Fruit fly (Drosophila melanogaster) whole organism, embryonic: ENCODE measurements around the gene cd.

ENCODE experiments used
- CG15479 ChIP-seq: fragments of 200-800 bp; sonication (Bioruptor generic); optimal IDR thresholded peaks from 3 replicates; lab custom pipeline; 2019; ENCODE audit warnings: missing biosample characterization, mild to moderate bottlenecking, missing genetic modification characterization, moderate library complexity
- CG3163 ChIP-seq: fragments of 200-800 bp; sonication (Bioruptor generic); optimal IDR thresholded peaks from 3 replicates; lab custom pipeline; 2016; ENCODE audit warnings: missing biosample characterization, missing genetic modification characterization
- CG32532 ChIP-seq: fragments of 200-800 bp; sonication (Bioruptor generic); IDR thresholded peaks from 2 replicates; pipeline ENCODE4 v1.3.6; 2022; ENCODE audit warnings: missing biosample characterization, missing genetic modification characterization
- CG33213 ChIP-seq: fragments of 200-800 bp; sonication (Bioruptor generic); optimal IDR thresholded peaks from 3 replicates; lab custom pipeline; 2016; ENCODE audit warnings: missing biosample characterization, missing genetic modification characterization
- CG3847 ChIP-seq: fragments of 200-800 bp; sonication (Bioruptor generic); IDR thresholded peaks from 2 replicates; pipeline ENCODE4 v1.3.6; 2022; ENCODE audit warnings: missing biosample characterization, missing genetic modification characterization
- CG5245 ChIP-seq: fragments of 200-800 bp; sonication (Bioruptor generic); optimal IDR thresholded peaks from 3 replicates; lab custom pipeline; 2016; ENCODE audit warnings: missing biosample characterization, missing genetic modification characterization
- CG8281 ChIP-seq: fragments of 200-800 bp; sonication (Bioruptor generic); optimal IDR thresholded peaks from 2 replicates; lab custom pipeline; 2018; ENCODE audit warnings: missing biosample characterization, mild to moderate bottlenecking, missing genetic modification characterization, moderate library complexity
- CG8765 ChIP-seq: fragments of 200-800 bp; sonication (Bioruptor generic); IDR thresholded peaks from 2 replicates; pipeline ENCODE4 v1.3.6; 2022; ENCODE audit warnings: missing biosample characterization, missing genetic modification characterization
- CG9437 ChIP-seq: fragments of 200-800 bp; sonication (Bioruptor generic); optimal IDR thresholded peaks from 2 replicates; lab custom pipeline; 2018; ENCODE audit warnings: missing biosample characterization, mild to moderate bottlenecking, missing genetic modification characterization
- CG9932 ChIP-seq: fragments of 200-800 bp; sonication (Bioruptor generic); IDR thresholded peaks from 2 replicates; pipeline ENCODE4 v1.3.6; 2022; ENCODE audit warnings: missing biosample characterization, missing genetic modification characterization
- CTCF ChIP-seq: fragments of 200-800 bp; sonication (Bioruptor generic); optimal IDR thresholded peaks from 2 replicates; lab custom pipeline; 2017; ENCODE audit warnings: missing biosample characterization, mild to moderate bottlenecking, missing genetic modification characterization, moderate library complexity
- Chrac-16 ChIP-seq: fragments of 200-800 bp; sonication (Bioruptor generic); optimal IDR thresholded peaks from 3 replicates; lab custom pipeline; 2016; ENCODE audit warnings: missing biosample characterization, missing genetic modification characterization
- Deaf1 ChIP-seq: fragments of 200-800 bp; optimal IDR thresholded peaks from 3 replicates; lab custom pipeline; 2019; ENCODE audit warnings: missing biosample characterization, mild to moderate bottlenecking, missing genetic modification characterization, moderate library complexity
- Dek ChIP-seq: fragments of 200-800 bp; sonication (Bioruptor generic); optimal IDR thresholded peaks from 3 replicates; lab custom pipeline; 2019; ENCODE audit warnings: missing biosample characterization, mild to moderate bottlenecking, missing genetic modification characterization, moderate library complexity
- Dref ChIP-seq: fragments of 200-800 bp; sonication (Bioruptor generic); IDR thresholded peaks from 2 replicates; pipeline ENCODE4 v1.3.6; 2022; ENCODE audit warnings: missing biosample characterization, missing genetic modification characterization
- E2f2 ChIP-seq: fragments of 200-800 bp; sonication (Bioruptor generic); IDR thresholded peaks from 2 replicates; pipeline ENCODE4 v1.3.6; 2022; ENCODE audit warnings: missing biosample characterization, missing genetic modification characterization
- Fer3 ChIP-seq: fragments of 200-800 bp; sonication (Bioruptor generic); optimal IDR thresholded peaks from 2 replicates; lab custom pipeline; 2018; ENCODE audit warnings: missing biosample characterization, mild to moderate bottlenecking, missing genetic modification characterization, moderate library complexity
- Hr3 ChIP-seq: fragments of 200-800 bp; sonication (Bioruptor generic); optimal IDR thresholded peaks from 3 replicates; lab custom pipeline; 2016; ENCODE audit warnings: missing biosample characterization, missing genetic modification characterization
- Lhr ChIP-seq: fragments of 200-800 bp; sonication (Bioruptor generic); optimal IDR thresholded peaks from 3 replicates; lab custom pipeline; 2017; ENCODE audit warnings: mild to moderate bottlenecking, missing biosample characterization, missing genetic modification reagents, missing genetic modification characterization
- Poxn ChIP-seq: fragments of 200-800 bp; sonication (Bioruptor generic); IDR thresholded peaks from 2 replicates; pipeline ENCODE4 v1.3.6; 2022; ENCODE audit warnings: missing biosample characterization, missing genetic modification characterization
- Stat92E ChIP-seq, 3 experiments: fragments of >200 bp in 2 of 3; fragments of 200-800 bp in 1 of 3; sonication (Bioruptor generic) in 1 of 3; optimal IDR thresholded peaks; 2 replicates each; lab custom pipeline; 2017 to 2019; ENCODE audit warnings: missing biosample characterization in 3 of 3, missing genetic modification characterization in 3 of 3, mild to moderate bottlenecking in 1 of 3, moderate library complexity in 1 of 3
- Taf1 ChIP-seq: fragments of 200-800 bp; sonication (Bioruptor generic); IDR thresholded peaks from 2 replicates; pipeline ENCODE4 v1.3.6; 2022; ENCODE audit warnings: missing biosample characterization, missing genetic modification characterization
- Trl ChIP-seq, 3 experiments: fragments of >200 bp in 2 of 3; fragments of 200-800 bp in 1 of 3; sonication (Bioruptor generic) in 1 of 3; optimal IDR thresholded peaks; 2 replicates in 1 of 3; 3 replicates in 2 of 3; lab custom pipeline; 2016 to 2017; ENCODE audit warnings: missing biosample characterization in 1 of 3, missing genetic modification characterization in 1 of 3
- ac ChIP-seq: fragments of 200-800 bp; sonication (Bioruptor generic); optimal IDR thresholded peaks from 3 replicates; lab custom pipeline; 2017; ENCODE audit warnings: missing biosample characterization, mild to moderate bottlenecking, missing genetic modification characterization
- al ChIP-seq: fragments of 200-800 bp; sonication (Bioruptor generic); IDR thresholded peaks from 2 replicates; pipeline ENCODE4 v1.3.6; 2022; ENCODE audit warnings: missing biosample characterization, missing genetic modification characterization
- bab2 ChIP-seq: fragments of 200-800 bp; sonication (Bioruptor generic); optimal IDR thresholded peaks from 2 replicates; lab custom pipeline; 2016; ENCODE audit warnings: missing biosample characterization, missing genetic modification characterization
- btn ChIP-seq: fragments of 200-800 bp; sonication (Bioruptor generic); optimal IDR thresholded peaks from 2 replicates; lab custom pipeline; 2016; ENCODE audit warnings: missing biosample characterization, missing genetic modification characterization
- gcm2 ChIP-seq: fragments of 200-800 bp; sonication (Bioruptor generic); optimal IDR thresholded peaks from 2 replicates; lab custom pipeline; 2016; ENCODE audit warnings: missing biosample characterization, missing genetic modification characterization
- hb ChIP-seq: fragments of 200-800 bp; sonication (Bioruptor generic); IDR thresholded peaks from 3 replicates; pipeline ENCODE4 v1.3.6; 2022; ENCODE audit warnings: missing biosample characterization, missing genetic modification characterization; ENCODE audit not compliant: partially characterized antibody
- jing ChIP-seq: fragments of 200-800 bp; sonication (Bioruptor generic); optimal IDR thresholded peaks from 2 replicates; lab custom pipeline; 2018; ENCODE audit warnings: missing biosample characterization, mild to moderate bottlenecking, missing genetic modification characterization
- prd ChIP-seq, 3 experiments: fragments of >200 bp in 2 of 3; fragments of 200-800 bp in 1 of 3; sonication (Bioruptor generic) in 1 of 3; optimal IDR thresholded peaks in 2 of 3; IDR thresholded peaks in 1 of 3; 2 replicates in 2 of 3; 3 replicates in 1 of 3; pipeline versions ENCODE4 v1.3.6 to Lab custom; 2017 to 2022; ENCODE audit warnings: missing biosample characterization in 1 of 3, missing genetic modification characterization in 1 of 3
- sd ChIP-seq: fragments of 200-800 bp; sonication (Bioruptor generic); optimal IDR thresholded peaks from 3 replicates; lab custom pipeline; 2018; ENCODE audit warnings: missing biosample characterization, mild to moderate bottlenecking, missing genetic modification characterization, moderate library complexity
- sens ChIP-seq: fragments of 200-800 bp; sonication (Bioruptor generic); peaks from one replicate; lab custom pipeline; 2016; ENCODE audit warnings: missing biosample characterization, missing genetic modification characterization
- sug ChIP-seq: fragments of 200-800 bp; optimal IDR thresholded peaks from 2 replicates; lab custom pipeline; 2019; ENCODE audit warnings: missing biosample characterization, mild to moderate bottlenecking, missing genetic modification characterization, moderate library complexity
- ttk ChIP-seq: fragments of 200-800 bp; sonication (Bioruptor generic); IDR thresholded peaks from 2 replicates; pipeline ENCODE4 v2.1.2; 2022; ENCODE audit warnings: missing biosample characterization, missing genetic modification characterization
- vvl ChIP-seq: fragments of 200-800 bp; sonication (Bioruptor generic); IDR thresholded peaks from 2 replicates; pipeline ENCODE4 v1.3.6; 2022; ENCODE audit warnings: missing biosample characterization, missing genetic modification characterization
- z ChIP-seq: fragments of 200-800 bp; sonication (Bioruptor generic); IDR thresholded peaks from 3 replicates; pipeline ENCODE4 v1.3.6; 2022; ENCODE audit warnings: missing biosample characterization, missing genetic modification characterization

Gene cd

DNA sequence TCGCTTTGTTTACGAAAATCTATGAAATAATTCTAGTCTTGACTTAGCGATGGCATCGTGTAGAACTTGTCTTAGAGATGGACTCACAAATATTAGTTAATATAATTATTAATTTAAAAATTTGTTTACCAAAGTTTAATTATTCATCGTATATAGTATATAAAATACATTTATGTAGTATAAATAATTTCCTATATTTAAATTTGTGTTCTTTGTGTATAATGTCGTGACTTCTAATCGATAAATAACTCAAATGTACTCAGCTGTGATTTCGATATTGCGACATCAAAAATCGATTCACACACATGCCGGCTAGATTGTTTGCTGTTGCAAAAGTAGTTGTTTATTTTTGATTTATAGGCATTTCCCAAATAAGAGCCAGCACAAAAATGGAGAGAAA is 4.4 kb upstream of the cd start, which contains the start of the genes wfs1 and Nup133 (continued):
- TF ChIP-seq Lhr (peak; percentile 14), CG5245 (peak; percentile 32), jing (no peak)

- TF ChIP-seq bab2 (GFP tag; lab: Kevin White, UChicago): no peak
- peak in 1 of 2 experiments; percentile 19 for TF ChIP-seq Trl (optimal IDR thresholded peaks at IDR 0.05; lab: Kevin White, UChicago)
- TF ChIP-seq Trl (GFP tag; optimal IDR thresholded peaks at IDR 0.05; lab: Kevin White, UChicago): no peak
- TF ChIP-seq CG32532 (GFP tag; lab: Robert Waterston, UW): 0 out of 2 replicates have a peak, but pooled peaks have one; percentile 29
- TF ChIP-seq CG3163 (GFP tag; lab: Kevin White, UChicago): peak; percentile 82
Observed at dm6 chr3R:22698208-22698607, 3.4 kb downstream of the cd start, which contains the start of gene Cyp6d4. Cyp6d4 (plus strand) TSS chr3R:22698319.

DNA sequence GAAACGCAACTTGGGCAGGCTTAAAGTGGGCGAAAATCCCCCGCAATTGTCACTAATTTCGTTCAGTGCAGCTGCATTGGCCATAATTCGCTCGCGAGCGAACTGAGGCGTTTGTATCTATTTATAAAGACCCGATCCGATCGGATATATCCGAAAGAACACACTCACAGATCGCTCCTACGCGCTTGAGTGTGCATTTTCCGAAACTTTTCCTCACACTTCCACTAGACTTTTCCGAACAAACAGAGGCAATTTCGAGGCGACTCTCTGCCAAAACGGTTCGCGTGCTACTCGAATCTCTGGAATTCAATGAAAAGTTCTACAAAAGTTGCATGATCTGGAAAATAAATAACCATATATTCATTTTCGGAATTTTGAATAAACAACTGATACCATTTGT is 7.0 kb downstream of the cd start, which contains the start of the genes CG6972 and CCAP:
TSS of gene CG6972 (plus strand) at position 215 of the 400 bp plus-strand sequence.
TSS of gene CCAP (minus strand) at position 292 of the 400 bp plus-strand sequence.
- TF ChIP-seq Deaf1 (peak; percentile 72), sens (GFP tag; lab: Kevin White, UChicago) (peak; percentile 50), Taf1 (no peak), CG9932 (GFP tag; lab: Robert Waterston, UW) (0 out of 2 replicates have a peak, but pooled peaks have one; percentile 23), z (GFP tag; lab: Robert Waterston, UW) (peak; percentile 63; the same call in 1 of the 3 replicates), prd (optimal IDR thresholded peaks at IDR 0.05; lab: Kevin White, UChicago) (no peak), prd (GFP tag; IDR thresholded peaks at IDR 0.05; lab: Robert Waterston, UW) (peak; percentile 20; the same call in 1 of the 3 replicates), sd (tag; lab: Kevin White, UChicago) (peak; percentile 21), hb (GFP tag; lab: Robert Waterston, UW) (no peak)

dm6 chr3R:22707178-22707577 is 12.4 kb downstream of the cd start, which contains the start of gene CG13842:
CG13842 (minus strand) TSS chr3R:22707278.
- TF ChIP-seq Dref (GFP tag; lab: Robert Waterston, UW) (0 out of 2 replicates have a peak, but pooled peaks have one; percentile 9), al (GFP tag; lab: Robert Waterston, UW) (no peak), vvl (0 out of 2 replicates have a peak, but pooled peaks have one; percentile 10), ac (no peak), CG8281 (no peak)

DNA sequence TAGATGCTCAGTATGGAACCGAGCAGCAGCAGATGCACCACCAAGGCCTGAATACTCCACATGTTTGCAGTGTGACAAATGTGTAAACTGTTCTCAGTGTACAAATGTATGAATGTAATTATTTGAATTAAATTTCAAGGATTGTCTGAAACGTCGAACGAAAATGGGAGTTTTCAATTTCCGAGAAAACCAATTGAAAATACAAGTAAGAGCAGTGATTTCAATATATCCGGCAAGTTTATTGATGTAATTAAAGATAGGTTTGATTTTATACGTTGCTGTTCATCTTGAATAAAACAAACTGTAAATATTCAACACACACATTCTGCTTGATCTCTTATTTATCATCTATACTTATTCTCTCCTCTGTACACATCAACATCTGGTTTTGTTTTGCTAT is 15.9 kb downstream of the cd start, which contains the start of gene CG4907:
TSS of gene CG4907 (minus strand) at position 101 of the 400 bp plus-strand sequence.
- no peak for TF ChIP-seq Chrac-16 (GFP tag; lab: Kevin White, UChicago)
- no peak for TF ChIP-seq CG8765 (GFP tag; lab: Robert Waterston, UW)
- TF ChIP-seq Hr3 (GFP tag; lab: Kevin White, UChicago): no peak
- no peak for TF ChIP-seq ttk (GFP tag; lab: Robert Waterston, UW)
- no peak for TF ChIP-seq CTCF (GFP tag; lab: Kevin White, UChicago)
- TF ChIP-seq Fer3 (tag; lab: Kevin White, UChicago): no peak
- TF ChIP-seq btn: no peak
- no peak for TF ChIP-seq Stat92E (GFP tag; optimal IDR thresholded peaks at IDR 0.05; lab: Kevin White, UChicago)
- no peak for TF ChIP-seq Dek (tag; lab: Kevin White, UChicago)
- no peak for TF ChIP-seq CG3847 (GFP tag; lab: Robert Waterston, UW)
- no peak for TF ChIP-seq CG15479 (GFP tag; lab: Kevin White, UChicago)
- no peak for TF ChIP-seq CG9437 (GFP tag; lab: Kevin White, UChicago)
- no peak for TF ChIP-seq CG33213 (GFP tag; lab: Kevin White, UChicago)
- TF ChIP-seq gcm2 (GFP tag; lab: Kevin White, UChicago): no peak
- TF ChIP-seq Poxn (GFP tag; lab: Robert Waterston, UW): no peak
- no peak for TF ChIP-seq E2f2 (GFP tag; lab: Robert Waterston, UW)
- TF ChIP-seq sug (tag; lab: Kevin White, UChicago): no peak
